Fruit fly (Drosophila melanogaster) whole organism, embryonic: ENCODE data around the gene Kdm5.

Experiments used
- Awh ChIP-seq: fragments of 200-800 bp; sonication (Bioruptor generic); IDR thresholded peaks from 2 replicates; pipeline ENCODE4, ENCODE4 v1.3.6; 2022; ENCODE audit warnings: missing biosample characterization, missing genetic modification characterization
- CG10565 ChIP-seq: fragments of 200-800 bp; sonication (Bioruptor generic); optimal IDR thresholded peaks from 3 replicates; lab custom pipeline; 2016; ENCODE audit warnings: missing biosample characterization, mild to moderate bottlenecking, missing genetic modification characterization
- CG10979 ChIP-seq: fragments of 200-800 bp; sonication (Bioruptor generic); optimal IDR thresholded peaks from 2 replicates; lab custom pipeline; 2018; ENCODE audit warnings: missing biosample characterization, mild to moderate bottlenecking, missing genetic modification characterization, moderate library complexity
- CG11695 ChIP-seq: fragments of 200-800 bp; sonication (Bioruptor generic); IDR thresholded peaks from 3 replicates; pipeline ENCODE4 v1.3.6; 2022; ENCODE audit warnings: missing biosample characterization, missing genetic modification characterization
- CG15269 ChIP-seq: fragments of 200-800 bp; sonication (Bioruptor generic); optimal IDR thresholded peaks from 2 replicates; lab custom pipeline; 2018; ENCODE audit warnings: missing biosample characterization, mild to moderate bottlenecking, missing genetic modification characterization, moderate library complexity
- CG1602 ChIP-seq: fragments of 200-800 bp; sonication (Bioruptor generic); optimal IDR thresholded peaks from 3 replicates; lab custom pipeline; 2016; ENCODE audit warnings: missing biosample characterization, missing genetic modification characterization
- CG17328 ChIP-seq: fragments of 200-800 bp; sonication (Bioruptor generic); IDR thresholded peaks from 2 replicates; pipeline ENCODE4 v1.3.6; 2022; ENCODE audit warnings: missing biosample characterization, missing genetic modification characterization
- CG18011 ChIP-seq: fragments of 200-800 bp; sonication (Bioruptor generic); optimal IDR thresholded peaks from 2 replicates; lab custom pipeline; 2017; ENCODE audit warnings: missing biosample characterization, missing genetic modification characterization, mild to moderate bottlenecking, moderate library complexity, missing genotype
- CG18619 ChIP-seq: fragments of 200-800 bp; sonication (Bioruptor generic); optimal IDR thresholded peaks from 3 replicates; lab custom pipeline; 2017; ENCODE audit warnings: missing biosample characterization, mild to moderate bottlenecking, missing genetic modification characterization
- CG32532 ChIP-seq: fragments of 200-800 bp; sonication (Bioruptor generic); IDR thresholded peaks from 2 replicates; pipeline ENCODE4 v1.3.6; 2022; ENCODE audit warnings: missing biosample characterization, missing genetic modification characterization
- CG43689 ChIP-seq: fragments of 200-800 bp; sonication (Bioruptor generic); IDR thresholded peaks from 2 replicates; pipeline ENCODE4 v1.3.6; 2022; ENCODE audit warnings: missing biosample characterization, missing genetic modification characterization
- CG6791 ChIP-seq: fragments of 200-800 bp; sonication (Bioruptor generic); IDR thresholded peaks from 3 replicates; pipeline ENCODE4 v1.3.6; 2022; ENCODE audit warnings: missing biosample characterization, missing genetic modification characterization; ENCODE audit not compliant: partially characterized antibody
- CG8359 ChIP-seq: fragments of 200-800 bp; sonication (Bioruptor generic); optimal IDR thresholded peaks from 2 replicates; lab custom pipeline; 2017; ENCODE audit warnings: missing biosample characterization, mild to moderate bottlenecking, missing genetic modification characterization, borderline replicate concordance
- CG9727 ChIP-seq: fragments of 200-800 bp; sonication (Bioruptor generic); optimal IDR thresholded peaks from 3 replicates; lab custom pipeline; 2017; ENCODE audit warnings: missing biosample characterization, mild to moderate bottlenecking, missing genetic modification characterization
- CG9876 ChIP-seq: fragments of 200-800 bp; sonication (Bioruptor generic); optimal IDR thresholded peaks from 2 replicates; lab custom pipeline; 2016; ENCODE audit warnings: missing biosample characterization, missing genetic modification characterization
- CrebB ChIP-seq: fragments of 200-800 bp; sonication (Bioruptor generic); optimal IDR thresholded peaks from 3 replicates; lab custom pipeline; 2018; ENCODE audit warnings: missing biosample characterization, mild to moderate bottlenecking, missing genetic modification characterization
- Dbx ChIP-seq: fragments of 200-800 bp; sonication (Bioruptor generic); IDR thresholded peaks from 3 replicates; pipeline ENCODE4 v1.3.6; 2022; ENCODE audit warnings: missing biosample characterization, missing genetic modification characterization
- Doc2 ChIP-seq: fragments of 200-800 bp; sonication (Bioruptor generic); IDR thresholded peaks from 2 replicates; pipeline ENCODE4 v1.3.6; 2022; ENCODE audit warnings: missing biosample characterization, missing genetic modification characterization
- Ets97D ChIP-seq: fragments of 200-800 bp; sonication (Bioruptor generic); optimal IDR thresholded peaks from 3 replicates; lab custom pipeline; 2016; ENCODE audit warnings: missing biosample characterization, missing genetic modification characterization
- Kr ChIP-seq: fragments of 200-800 bp; sonication (Bioruptor generic); optimal IDR thresholded peaks from 2 replicates; lab custom pipeline; 2017; ENCODE audit warnings: missing biosample characterization, mild to moderate bottlenecking, missing genetic modification characterization
- MBD-R2 ChIP-seq: fragments of 200-800 bp; sonication (Bioruptor generic); IDR thresholded peaks from 2 replicates; pipeline ENCODE4 v1.3.6; 2022; ENCODE audit warnings: missing biosample characterization, missing genetic modification characterization
- NC2α ChIP-seq: fragments of 200-800 bp; sonication (Bioruptor generic); optimal IDR thresholded peaks from 2 replicates; lab custom pipeline; 2016; ENCODE audit warnings: missing biosample characterization, missing genetic modification characterization
- Nf-YC ChIP-seq: fragments of 200-800 bp; optimal IDR thresholded peaks from 3 replicates; lab custom pipeline; 2019; ENCODE audit warnings: missing biosample characterization, mild to moderate bottlenecking, missing genetic modification characterization, moderate library complexity
- Ptx1 ChIP-seq: fragments of 200-800 bp; sonication (Bioruptor generic); IDR thresholded peaks from 2 replicates; pipeline ENCODE4 v1.3.6; 2022; ENCODE audit warnings: missing biosample characterization, missing genetic modification characterization
- Xbp1 ChIP-seq: fragments of 200-800 bp; sonication (Bioruptor generic); optimal IDR thresholded peaks from 3 replicates; lab custom pipeline; 2016; ENCODE audit warnings: missing biosample characterization, mild to moderate bottlenecking, missing genetic modification characterization
- abd-A ChIP-seq: fragments of 200-800 bp; sonication (Bioruptor generic); optimal IDR thresholded peaks from 3 replicates; lab custom pipeline; 2019; ENCODE audit warnings: missing biosample characterization, mild to moderate bottlenecking, missing genetic modification characterization, moderate library complexity
- amos ChIP-seq: fragments of 200-800 bp; sonication (Bioruptor generic); IDR thresholded peaks from 2 replicates; pipeline ENCODE4 v1.3.6; 2022; ENCODE audit warnings: missing biosample characterization, missing genetic modification characterization; ENCODE audit not compliant: partially characterized antibody
- aop ChIP-seq: fragments of 200-800 bp; sonication (Bioruptor generic); IDR thresholded peaks from 2 replicates; pipeline ENCODE4 v1.3.6; 2022; ENCODE audit warnings: missing biosample characterization, missing genetic modification characterization
- ato ChIP-seq: fragments of 200-800 bp; sonication (Bioruptor generic); IDR thresholded peaks from 2 replicates; pipeline ENCODE4 v1.3.6; 2022; ENCODE audit warnings: missing biosample characterization, missing genetic modification characterization; ENCODE audit not compliant: partially characterized antibody
- az2 ChIP-seq: fragments of 200-800 bp; sonication (Bioruptor generic); optimal IDR thresholded peaks from 3 replicates; lab custom pipeline; 2016; ENCODE audit warnings: missing biosample characterization, missing genetic modification characterization
- bigmax ChIP-seq: fragments of 200-800 bp; sonication (Bioruptor generic); optimal IDR thresholded peaks from 2 replicates; lab custom pipeline; 2018; ENCODE audit warnings: missing biosample characterization, mild to moderate bottlenecking, missing genetic modification characterization
- cato ChIP-seq: fragments of 200-800 bp; sonication (Bioruptor generic); optimal IDR thresholded peaks from 2 replicates; lab custom pipeline; 2016; ENCODE audit warnings: missing biosample characterization, missing genetic modification characterization, borderline replicate concordance
- cg ChIP-seq: fragments of 200-800 bp; sonication (Bioruptor generic); optimal IDR thresholded peaks from 3 replicates; lab custom pipeline; 2019; ENCODE audit warnings: missing biosample characterization, mild to moderate bottlenecking, missing genetic modification characterization, moderate library complexity
- fru ChIP-seq: fragments of >200 bp; optimal IDR thresholded peaks from 2 replicates; lab custom pipeline; 2017
- hb ChIP-seq: fragments of 200-800 bp; sonication (Bioruptor generic); IDR thresholded peaks from 3 replicates; pipeline ENCODE4 v1.3.6; 2022; ENCODE audit warnings: missing biosample characterization, missing genetic modification characterization; ENCODE audit not compliant: partially characterized antibody
- lola ChIP-seq, 3 experiments: fragments of >200 bp in 2 of 3; fragments of 200-800 bp in 1 of 3; sonication (Bioruptor generic) in 1 of 3; optimal IDR thresholded peaks; 2 replicates each; lab custom pipeline; 2017 to 2019; ENCODE audit warnings: missing biosample characterization in 3 of 3, missing genetic modification characterization in 3 of 3, mild to moderate bottlenecking in 1 of 3, moderate library complexity in 1 of 3
- lov ChIP-seq, 2 experiments: fragments of 200-800 bp in 1 of 2; fragments of >200 bp in 1 of 2; sonication (Bioruptor generic) in 1 of 2; IDR thresholded peaks in 1 of 2; optimal IDR thresholded peaks in 1 of 2; 2 replicates in 1 of 2; 3 replicates in 1 of 2; pipeline versions ENCODE4 v1.3.6 to Lab custom; 2017 to 2022; ENCODE audit warnings: missing biosample characterization in 1 of 2, missing genetic modification characterization in 1 of 2
- nau ChIP-seq: fragments of 200-800 bp; sonication (Bioruptor generic); optimal IDR thresholded peaks from 3 replicates; lab custom pipeline; 2017; ENCODE audit warnings: missing biosample characterization, mild to moderate bottlenecking, missing genetic modification characterization, missing genetic modification reagents
- nmo ChIP-seq: fragments of 200-800 bp; sonication (Bioruptor generic); optimal IDR thresholded peaks from 2 replicates; lab custom pipeline; 2018; ENCODE audit warnings: missing biosample characterization, mild to moderate bottlenecking, missing genetic modification characterization, moderate library complexity
- pnt ChIP-seq: fragments of 200-800 bp; sonication (Bioruptor generic); optimal IDR thresholded peaks from 3 replicates; lab custom pipeline; 2016; ENCODE audit warnings: missing biosample characterization, missing genetic modification characterization
- pros ChIP-seq: fragments of 200-800 bp; sonication (Bioruptor generic); optimal IDR thresholded peaks from 3 replicates; lab custom pipeline; 2019; ENCODE audit warnings: missing biosample characterization, mild to moderate bottlenecking, missing genetic modification characterization, moderate library complexity
- rib ChIP-seq: fragments of 200-800 bp; sonication (Bioruptor generic); IDR thresholded peaks from 2 replicates; pipeline ENCODE4 v1.3.6; 2022; ENCODE audit warnings: missing biosample characterization, missing genetic modification characterization
- run ChIP-seq: fragments of 200-800 bp; sonication (Bioruptor generic); optimal IDR thresholded peaks from 3 replicates; lab custom pipeline; 2018; ENCODE audit warnings: missing biosample characterization, mild to moderate bottlenecking, missing genetic modification characterization
- sd ChIP-seq: fragments of 200-800 bp; sonication (Bioruptor generic); optimal IDR thresholded peaks from 3 replicates; lab custom pipeline; 2018; ENCODE audit warnings: missing biosample characterization, mild to moderate bottlenecking, missing genetic modification characterization, moderate library complexity
- sna ChIP-seq: fragments of 200-800 bp; sonication (Bioruptor generic); IDR thresholded peaks from 2 replicates; pipeline ENCODE4 v1.3.6; 2022; ENCODE audit warnings: missing biosample characterization, missing genetic modification characterization; ENCODE audit not compliant: partially characterized antibody
- ssp ChIP-seq: fragments of 200-800 bp; sonication (Bioruptor generic); IDR thresholded peaks from 2 replicates; pipeline ENCODE4 v1.3.6; 2022; ENCODE audit warnings: missing biosample characterization, missing genetic modification characterization
- tll ChIP-seq, 2 experiments: fragments of 200-800 bp in 1 of 2; fragments of >200 bp in 1 of 2; sonication (Bioruptor generic) in 1 of 2; optimal IDR thresholded peaks; 2 replicates each; lab custom pipeline; 2017 to 2019; ENCODE audit warnings: missing biosample characterization in 2 of 2, missing genetic modification characterization in 2 of 2, mild to moderate bottlenecking in 1 of 2, moderate library complexity in 1 of 2

Kdm5 gene

dm6 chr2L:5943229-5944078 is 55.8 kb downstream of the Kdm5 start, which contains the start of the genes Sfp26Ad and Gpdh1 (continued):
- TF ChIP-seq CG10565 (GFP tag; lab: Kevin White, UChicago) (peak; percentile 68), NC2α (peak; percentile 51), tll (GFP tag; optimal IDR thresholded peaks at IDR 0.05; lab: Kevin White, UChicago) (peak in 1 of 2 experiments; percentile 12), abd-A (no peak), az2 (peak; percentile 74), CG11695 (peak; percentile 64; the same call in 2 of the 3 replicates), Kr (GFP tag; lab: Kevin White, UChicago) (no peak), Ptx1 (peak; percentile 53), lov (optimal IDR thresholded peaks at IDR 0.05; lab: Kevin White, UChicago) (no peak), lov (GFP tag; IDR thresholded peaks at IDR 0.05; lab: Robert Waterston, UW) (peak; percentile 43; the same call in 1 of the 3 replicates), pnt (peak; percentile 50), Awh (peak; percentile 62; the same call in 1 of the 2 replicates), hb (no peak), CrebB (tag; lab: Kevin White, UChicago) (peak; percentile 15), amos (peak; percentile 36), CG9876 (GFP tag; lab: Kevin White, UChicago) (peak; percentile 46), CG17328 (GFP tag; lab: Robert Waterston, UW) (peak; percentile 66; the same call in 1 of the 2 replicates), Dbx (GFP tag; lab: Robert Waterston, UW) (peak; percentile 80), CG1602 (GFP tag; lab: Kevin White, UChicago) (peak; percentile 79), CG18011 (GFP tag; lab: Kevin White, UChicago) (peak; percentile 62), CG10979 (tag; lab: Kevin White, UChicago) (peak; percentile 56), lola (GFP tag; optimal IDR thresholded peaks at IDR 0.05; lab: Kevin White, UChicago) (peak in 1 of 3 experiments; percentile 40), Xbp1 (peak; percentile 86), nmo (peak; percentile 64), sna (GFP tag; lab: Robert Waterston, UW) (peak; percentile 47), MBD-R2 (GFP tag; lab: Robert Waterston, UW) (peak; percentile 75), CG18619 (GFP tag; lab: Kevin White, UChicago) (peak; percentile 58), CG43689 (GFP tag; lab: Robert Waterston, UW) (no peak), pros (no peak), ssp (GFP tag; lab: Robert Waterston, UW) (peak; percentile 54), CG15269 (peak; percentile 58), cato (peak; percentile 10), ato (GFP tag; lab: Robert Waterston, UW) (peak; percentile 15; the same call in 1 of the 2 replicates), sd (tag; lab: Kevin White, UChicago) (no peak), CG32532 (GFP tag; lab: Robert Waterston, UW) (peak; percentile 80), fru (lab: Kevin White, UChicago) (no peak), bigmax (GFP tag; lab: Kevin White, UChicago) (peak; percentile 23), run (tag; lab: Kevin White, UChicago) (peak; percentile 40), nau (GFP tag; lab: Kevin White, UChicago) (peak; percentile 68), Ets97D (GFP tag; lab: Kevin White, UChicago) (peak; percentile 85), rib (GFP tag; lab: Robert Waterston, UW) (no peak; the same call in none of the 2 replicates), aop (GFP tag; lab: Robert Waterston, UW) (no peak), CG9727 (GFP tag; lab: Kevin White, UChicago) (peak; percentile 50), Doc2 (GFP tag; lab: Robert Waterston, UW) (no peak), CG6791 (GFP tag; lab: Robert Waterston, UW) (peak; percentile 42; the same call in 1 of the 3 replicates), Nf-YC (peak; percentile 71), cg (GFP tag; lab: Kevin White, UChicago) (peak; percentile 95), CG8359 (GFP tag; lab: Kevin White, UChicago) (no peak)
